Worm (Caenorhabditis elegans) whole organism, midembryonic: Measurements from ENCODE around the gene nlp-32.

ENCODE experiments used
- cog-1 ChIP-seq: sonication (generic microtip); optimal IDR thresholded peaks from 2 replicates; lab custom pipeline; 2016; ENCODE audit warnings: missing genetic modification characterization, missing compliant biosample characterization
- flt-1 ChIP-seq: fragments of 200-800 bp; sonication (Bioruptor generic); IDR thresholded peaks from 2 replicates; pipeline ENCODE4 v1.3.6; 2022; ENCODE audit warnings: missing genetic modification characterization, missing compliant biosample characterization
- klf-2 ChIP-seq: fragments of 200-800 bp; sonication (Bioruptor generic); conservative IDR thresholded peaks from 2 replicates; pipeline ENCODE4 v1.3.6; 2022; ENCODE audit warnings: missing genetic modification reagents, missing genetic modification characterization, missing compliant biosample characterization
- ztf-29 ChIP-seq: fragments of 200-800 bp; sonication (Bioruptor generic); IDR thresholded peaks from 2 replicates; pipeline ENCODE4 v1.3.6; 2022; ENCODE audit warnings: missing genetic modification reagents, missing genetic modification characterization, missing compliant biosample characterization

ce11 chrIII:486077-486597 is at the start of gene nlp-32:
- no peak for TF ChIP-seq flt-1 (GFP tag; lab: Robert Waterston, UW)
- no peak for TF ChIP-seq ztf-29 (GFP tag; lab: Robert Waterston, UW)
- no peak for TF ChIP-seq cog-1 (tag; lab: Kevin White, UChicago)
- TF ChIP-seq klf-2 (GFP tag; lab: Robert Waterston, UW): no peak
